Worm (Caenorhabditis elegans): ENCODE measurements around the gene lhfp-4.

lhfp-4 gene

ce11 chrIV:17248538-17248937 is 26.8 kb upstream of the lhfp-4 start:
- no peak for TF ChIP-seq syd-9 (tag; optimal IDR thresholded peaks at IDR 0.05)
- TF ChIP-seq npax-4 (tag; optimal IDR thresholded peaks at IDR 0.05) = no peak
- no peak for TF ChIP-seq gmeb-2 (tag; optimal IDR thresholded peaks at IDR 0.05)
- TF ChIP-seq fax-1 (tag; optimal IDR thresholded peaks at IDR 0.05) = no peak
- TF ChIP-seq ceh-18 (tag; optimal IDR thresholded peaks at IDR 0.05) = no peak
- no peak for TF ChIP-seq sox-4 (tag; optimal IDR thresholded peaks at IDR 0.05)
- no peak for TF ChIP-seq unc-55 (GFP tag; optimal IDR thresholded peaks at IDR 0.05)
- TF ChIP-seq F13H6.1 (tag; optimal IDR thresholded peaks at IDR 0.05) = no peak
- no peak for TF ChIP-seq elt-2 (tag; optimal IDR thresholded peaks at IDR 0.05)
- no peak for TF ChIP-seq ceh-19 (GFP tag; optimal IDR thresholded peaks at IDR 0.05)
- no peak for TF ChIP-seq lim-6 (tag; optimal IDR thresholded peaks at IDR 0.05)
- TF ChIP-seq mec-3 (tag; optimal IDR thresholded peaks at IDR 0.05; ENCODE audit: borderline replicate concordance) = no peak
- no peak for TF ChIP-seq ceh-14 (tag; optimal IDR thresholded peaks at IDR 0.05)
- TF ChIP-seq elt-4 (tag; optimal IDR thresholded peaks at IDR 0.05) = no peak
- TF ChIP-seq che-1 (tag; optimal IDR thresholded peaks at IDR 0.05) = no peak
- TF ChIP-seq eyg-1 (tag; optimal IDR thresholded peaks at IDR 0.05) = no peak

- TF ChIP-seq ceh-18 (tag; optimal IDR thresholded peaks at IDR 0.05) (peak; percentile 94), ceh-9 (tag; optimal IDR thresholded peaks at IDR 0.05) (no peak), ref-2 (tag; optimal IDR thresholded peaks at IDR 0.05) (peak; percentile 82), gmeb-2 (tag; optimal IDR thresholded peaks at IDR 0.05) (peak; percentile 54), pha-2 (tag; optimal IDR thresholded peaks at IDR 0.05) (no peak), ceh-6 (GFP tag; optimal IDR thresholded peaks at IDR 0.05) (peak; percentile 53), ceh-48 (tag; optimal IDR thresholded peaks at IDR 0.05) (peak; percentile 50), pros-1 (tag; optimal IDR thresholded peaks at IDR 0.05) (peak; percentile 92), hlh-13 (GFP tag; optimal IDR thresholded peaks at IDR 0.05) (no peak), madf-2 (tag; optimal IDR thresholded peaks at IDR 0.05) (peak; percentile 33), fax-1 (tag; optimal IDR thresholded peaks at IDR 0.05) (no peak), ceh-30 (tag; optimal IDR thresholded peaks at IDR 0.05) (peak; percentile 99), C08G9.2 (tag; optimal IDR thresholded peaks at IDR 0.05) (peak; percentile 46), hlh-30 (tag; optimal IDR thresholded peaks at IDR 0.05; ENCODE audit: insufficient read depth) (peak; percentile 60), unc-86 (tag; optimal IDR thresholded peaks at IDR 0.05) (peak; percentile 63), sdc-2 (tag; optimal IDR thresholded peaks at IDR 0.05) (peak; percentile 46), K09A11.1 (tag; optimal IDR thresholded peaks at IDR 0.05; ENCODE audit: insufficient read depth) (peak; percentile 40), unc-55 (GFP tag; optimal IDR thresholded peaks at IDR 0.05) (peak; percentile 83), che-1 (tag; optimal IDR thresholded peaks at IDR 0.05) (no peak), nfya-1 (tag; optimal IDR thresholded peaks at IDR 0.05) (peak; percentile 93), ceh-14 (tag; optimal IDR thresholded peaks at IDR 0.05) (peak; percentile 49), eyg-1 (tag; optimal IDR thresholded peaks at IDR 0.05) (no peak), ahr-1 (tag; optimal IDR thresholded peaks at IDR 0.05) (peak; percentile 2), lin-11 (tag; optimal IDR thresholded peaks at IDR 0.05) (no peak), elt-4 (tag; optimal IDR thresholded peaks at IDR 0.05) (no peak), pat-9 (tag; optimal IDR thresholded peaks at IDR 0.05) (peak; percentile 51), dmd-4 (tag; optimal IDR thresholded peaks at IDR 0.05; ENCODE audit: borderline replicate concordance) (peak; percentile 45), ceh-22 (tag; optimal IDR thresholded peaks at IDR 0.05) (no peak), ztf-16 (tag; optimal IDR thresholded peaks at IDR 0.05) (peak; percentile 69), ceh-45 (GFP tag; IDR thresholded peaks at IDR 0.05) (no peak), lim-6 (tag; optimal IDR thresholded peaks at IDR 0.05) (peak; percentile 47), mec-3 (tag; optimal IDR thresholded peaks at IDR 0.05; ENCODE audit: borderline replicate concordance) (no peak), ceh-31 (tag; optimal IDR thresholded peaks at IDR 0.05) (peak; percentile 86), T23F11.4 (GFP tag; optimal IDR thresholded peaks at IDR 0.05) (no peak), hlh-8 (tag; optimal IDR thresholded peaks at IDR 0.05) (peak; percentile 20), hlh-15 (tag; optimal IDR thresholded peaks at IDR 0.05) (no peak), tbx-2 (tag; optimal IDR thresholded peaks at IDR 0.05) (peak; percentile 87), C38D4.7 (GFP tag; optimal IDR thresholded peaks at IDR 0.05) (no peak), dve-1 (tag; optimal IDR thresholded peaks at IDR 0.05) (peak; percentile 88), fkh-10 (GFP tag; optimal IDR thresholded peaks at IDR 0.05) (peak; percentile 57), elt-2 (tag; optimal IDR thresholded peaks at IDR 0.05) (peak; percentile 72), pag-3 (tag; optimal IDR thresholded peaks at IDR 0.05; ENCODE audit: borderline replicate concordance) (no peak), sox-4 (tag; optimal IDR thresholded peaks at IDR 0.05) (no peak), pax-1 (tag; optimal IDR thresholded peaks at IDR 0.05) (peak; percentile 61), nhr-232 (tag; optimal IDR thresholded peaks at IDR 0.05) (no peak)
Observed at ce11 chrIV:17249691-17250181, 25.6 kb upstream of the lhfp-4 start, which contains the start of gene eelo-2. eelo-2 (plus strand) TSS chrIV:17250131.

Data from whole organism, late embryonic.